Worm (Caenorhabditis elegans) whole organism, L1 larva: Measurements from ENCODE around the gene srlf-11.

Experiments
- C04F5.9 ChIP-seq: sonication (generic microtip); optimal IDR thresholded peaks from 2 replicates; lab custom pipeline; 2016; ENCODE audit warnings: missing genetic modification characterization, missing compliant biosample characterization
- aha-1 ChIP-seq: fragments of 150-350 bp; optimal IDR thresholded peaks from 2 replicates; lab custom pipeline; 2014; ENCODE audit warnings: missing biosample characterization, missing genetic modification characterization
- ama-1 ChIP-seq: fragments of 150-350 bp; optimal IDR thresholded peaks from 2 replicates; lab custom pipeline; 2014
- elt-2 ChIP-seq: sonication (generic microtip); optimal IDR thresholded peaks from 2 replicates; lab custom pipeline; 2016; ENCODE audit warnings: missing genetic modification characterization, mild to moderate bottlenecking, inconsistent platforms, missing compliant biosample characterization, missing genetic modification reagents
- lin-15B ChIP-seq: fragments of 150-350 bp; sonication (generic microtip); optimal IDR thresholded peaks from 3 replicates; lab custom pipeline; 2014; ENCODE audit warnings: missing biosample characterization, missing genetic modification characterization
- nhr-11 ChIP-seq: fragments of 150-350 bp; optimal IDR thresholded peaks from 2 replicates; lab custom pipeline; 2014; ENCODE audit warnings: missing biosample characterization, missing genetic modification characterization
- nhr-84 ChIP-seq: sonication (generic microtip); optimal IDR thresholded peaks from 2 replicates; lab custom pipeline; 2017; ENCODE audit warnings: missing biosample characterization, missing genetic modification characterization
- skn-1 ChIP-seq: fragments of 150-350 bp; optimal IDR thresholded peaks from 2 replicates; lab custom pipeline; 2014; ENCODE audit warnings: missing biosample characterization, missing genetic modification characterization
- sox-4 ChIP-seq: sonication (generic microtip); optimal IDR thresholded peaks from 2 replicates; lab custom pipeline; 2016; ENCODE audit warnings: missing genetic modification characterization, missing compliant biosample characterization
- ztf-11 ChIP-seq, 2 experiments: sonication (generic microtip); optimal IDR thresholded peaks; 2 replicates each; lab custom pipeline; 2016 to 2017; ENCODE audit warnings: missing genetic modification characterization in 2 of 2, missing biosample characterization in 1 of 2, missing compliant biosample characterization in 1 of 2
- ztf-4 ChIP-seq: fragments of 150-350 bp; optimal IDR thresholded peaks from 2 replicates; lab custom pipeline; 2014; ENCODE audit warnings: missing biosample characterization, missing genetic modification characterization

DNA sequence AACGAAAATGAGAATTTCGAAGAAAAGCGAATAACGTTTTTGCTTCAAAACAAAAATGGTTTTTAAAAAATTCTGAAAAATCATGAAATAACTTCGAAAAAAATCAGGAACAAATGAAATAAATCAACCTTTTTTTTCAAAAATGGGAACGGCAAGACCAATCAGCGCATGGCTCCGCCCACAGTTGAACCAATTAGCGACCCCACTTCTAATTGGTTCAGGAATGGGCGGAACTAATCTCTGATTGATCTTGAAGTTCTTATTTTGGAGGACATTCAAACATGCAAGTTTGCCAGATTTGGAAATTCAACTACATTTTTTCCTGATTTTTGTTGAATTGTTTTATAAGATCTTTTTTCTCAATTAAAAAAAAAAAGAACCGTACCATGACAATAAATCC lies 29.9 kb downstream of the srlf-11 start:
- TF ChIP-seq nhr-11 (tag; lab: Kevin White, UChicago) (no peak), elt-2 (tag; lab: Kevin White, UChicago) (no peak), ztf-4 (no peak), C04F5.9 (tag; lab: Kevin White, UChicago) (no peak), ztf-11 (tag; optimal IDR thresholded peaks at IDR 0.05; lab: Kevin White, UChicago) (no peak), skn-1 (no peak), sox-4 (tag; lab: Kevin White, UChicago) (no peak), nhr-84 (tag; lab: Kevin White, UChicago) (no peak), aha-1 (tag; lab: Kevin White, UChicago) (no peak), lin-15B (tag; lab: Kevin White, UChicago) (no peak), ama-1 (lab: Kevin White, UChicago) (no peak)
